Worm (Caenorhabditis elegans) whole organism, L1 larva: Measurements from ENCODE around the gene D1005.2.

Experiments
- C34B4.2 ChIP-seq: sonication (generic microtip); optimal IDR thresholded peaks from 2 replicates; lab custom pipeline; 2017; ENCODE audit warnings: mild to moderate bottlenecking, missing genetic modification characterization, missing compliant biosample characterization
- Y116A8C.19 ChIP-seq: sonication (generic microtip); optimal IDR thresholded peaks from 2 replicates; lab custom pipeline; 2016; ENCODE audit warnings: missing compliant biosample characterization, missing genetic modification characterization, borderline replicate concordance
- aly-2 ChIP-seq: fragments of 150-350 bp; optimal IDR thresholded peaks from 2 replicates; lab custom pipeline; 2014; ENCODE audit warnings: missing biosample characterization, missing genetic modification characterization
- ama-1 ChIP-seq: fragments of 150-350 bp; optimal IDR thresholded peaks from 2 replicates; lab custom pipeline; 2014
- blmp-1 ChIP-seq: fragments of 150-350 bp; optimal IDR thresholded peaks from 2 replicates; lab custom pipeline; 2014; ENCODE audit warnings: missing biosample characterization, missing genetic modification characterization
- ceh-82 ChIP-seq, 3 experiments: fragments of 150-350 bp in 1 of 3; sonication (generic microtip) in 2 of 3; optimal IDR thresholded peaks; 2 replicates each; lab custom pipeline; 2014 to 2017; ENCODE audit warnings: missing biosample characterization in 3 of 3, missing genetic modification characterization in 3 of 3
- ceh-90 ChIP-seq: sonication (generic microtip); optimal IDR thresholded peaks from 2 replicates; lab custom pipeline; 2016; ENCODE audit warnings: missing genetic modification characterization, missing compliant biosample characterization
- ces-1 ChIP-seq: fragments of 150-350 bp; optimal IDR thresholded peaks from 2 replicates; lab custom pipeline; 2014; ENCODE audit warnings: missing biosample characterization, missing genetic modification reagents, missing genetic modification characterization
- dpl-1 ChIP-seq, 3 experiments: fragments of 150-350 bp in 2 of 3; sonication (generic microtip) in 1 of 3; optimal IDR thresholded peaks; 2 replicates each; lab custom pipeline; 2014 to 2017; ENCODE audit warnings: missing biosample characterization in 3 of 3, missing genetic modification characterization in 3 of 3, missing genetic modification reagents in 3 of 3
- efl-1 ChIP-seq, 4 experiments: fragments of 150-350 bp; optimal IDR thresholded peaks in 3 of 4; peaks in 1 of 4; 1 replicate in 1 of 4; 2 replicates in 3 of 4; lab custom pipeline; 2014; ENCODE audit warnings: missing biosample characterization in 2 of 4, missing genetic modification characterization in 2 of 4, missing genetic modification reagents in 2 of 4
- efl-3 ChIP-seq: fragments of 200-800 bp; sonication (Bioruptor generic); optimal IDR thresholded peaks from 2 replicates; lab custom pipeline; 2018; ENCODE audit warnings: mild to moderate bottlenecking, missing genetic modification characterization, missing compliant biosample characterization
- egl-27 ChIP-seq, 2 experiments: fragments of 150-350 bp in 1 of 2; sonication (generic microtip); optimal IDR thresholded peaks; 3 replicates each; lab custom pipeline; 2017 to 2018; ENCODE audit warnings: missing biosample characterization in 2 of 2, missing genetic modification characterization in 2 of 2, missing genetic modification reagents in 2 of 2
- elt-2 ChIP-seq: sonication (generic microtip); optimal IDR thresholded peaks from 2 replicates; lab custom pipeline; 2016; ENCODE audit warnings: missing genetic modification characterization, mild to moderate bottlenecking, inconsistent platforms, missing compliant biosample characterization, missing genetic modification reagents
- fkh-10 ChIP-seq: sonication (generic microtip); optimal IDR thresholded peaks from 2 replicates; lab custom pipeline; 2017; ENCODE audit warnings: missing biosample characterization, missing genetic modification reagents, missing genetic modification characterization
- fkh-8 ChIP-seq: sonication (generic microtip); optimal IDR thresholded peaks from 2 replicates; lab custom pipeline; 2016; ENCODE audit warnings: mild to moderate bottlenecking, missing genetic modification characterization, missing compliant biosample characterization
- grh-1 ChIP-seq: fragments of 200-800 bp; sonication (Bioruptor generic); IDR thresholded peaks from 2 replicates; pipeline ENCODE4 v1.3.6; 2022; ENCODE audit warnings: missing genetic modification reagents, missing genetic modification characterization, missing compliant biosample characterization
- hlh-17 ChIP-seq: fragments of 200-800 bp; sonication (Bioruptor generic); optimal IDR thresholded peaks from 2 replicates; lab custom pipeline; 2018; ENCODE audit warnings: missing genetic modification characterization, mild to moderate bottlenecking, missing compliant biosample characterization, moderate library complexity, borderline replicate concordance
- lin-13 ChIP-seq: fragments of 150-350 bp; optimal IDR thresholded peaks from 2 replicates; lab custom pipeline; 2014; ENCODE audit warnings: missing biosample characterization, missing genetic modification reagents, missing genetic modification characterization
- lin-15B ChIP-seq: fragments of 150-350 bp; sonication (generic microtip); optimal IDR thresholded peaks from 3 replicates; lab custom pipeline; 2014; ENCODE audit warnings: missing biosample characterization, missing genetic modification characterization
- lin-35 ChIP-seq, 2 experiments: fragments of 150-350 bp; optimal IDR thresholded peaks; 2 replicates each; lab custom pipeline; 2014; ENCODE audit warnings: missing biosample characterization in 2 of 2, missing genetic modification characterization in 2 of 2, missing genetic modification reagents in 2 of 2
- lin-39 ChIP-seq: fragments of 150-350 bp; optimal IDR thresholded peaks from 2 replicates; lab custom pipeline; 2014; ENCODE audit warnings: missing biosample characterization, missing genetic modification reagents, missing genetic modification characterization
- lsy-2 ChIP-seq, 2 experiments: fragments of 150-350 bp; optimal IDR thresholded peaks; 2 replicates each; lab custom pipeline; 2014; ENCODE audit warnings: missing biosample characterization in 2 of 2, missing genetic modification characterization in 2 of 2
- mef-2 ChIP-seq: fragments of 150-350 bp; optimal IDR thresholded peaks from 2 replicates; lab custom pipeline; 2014; ENCODE audit warnings: missing biosample characterization, missing genetic modification characterization
- mep-1 ChIP-seq: fragments of 150-350 bp; optimal IDR thresholded peaks from 2 replicates; lab custom pipeline; 2014; ENCODE audit warnings: missing biosample characterization, missing genetic modification characterization
- nhr-19 ChIP-seq: fragments of 200-800 bp; sonication (Bioruptor generic); conservative IDR thresholded peaks from 2 replicates; pipeline ENCODE4 v1.3.6; 2022; ENCODE audit warnings: missing genetic modification characterization, missing compliant biosample characterization
- nhr-20 ChIP-seq: sonication (generic microtip); optimal IDR thresholded peaks from 2 replicates; lab custom pipeline; 2016; ENCODE audit warnings: mild to moderate bottlenecking, missing genetic modification characterization, missing compliant biosample characterization
- nhr-237 ChIP-seq: fragments of 150-350 bp; optimal IDR thresholded peaks from 2 replicates; lab custom pipeline; 2014; ENCODE audit warnings: missing biosample characterization, missing genetic modification characterization
- nhr-71 ChIP-seq: sonication (generic microtip); optimal IDR thresholded peaks from 2 replicates; lab custom pipeline; 2016; ENCODE audit warnings: mild to moderate bottlenecking, missing genetic modification characterization, moderate library complexity, missing compliant biosample characterization
- nhr-85 ChIP-seq: sonication (generic microtip); peaks from one replicate; lab custom pipeline; 2016; ENCODE audit warnings: missing genetic modification characterization, inconsistent platforms, missing compliant biosample characterization
- nhr-90 ChIP-seq: sonication (generic microtip); optimal IDR thresholded peaks from 2 replicates; lab custom pipeline; 2016; ENCODE audit warnings: mild to moderate bottlenecking, missing genetic modification characterization, missing compliant biosample characterization; ENCODE audit not compliant: poor library complexity
- pax-3 ChIP-seq: fragments of 200-800 bp; sonication (Bioruptor generic); optimal IDR thresholded peaks from 2 replicates; lab custom pipeline; 2018; ENCODE audit warnings: mild to moderate bottlenecking, missing genetic modification characterization, moderate library complexity, missing compliant biosample characterization
- rnt-1 ChIP-seq: sonication (generic microtip); optimal IDR thresholded peaks from 2 replicates; lab custom pipeline; 2016; ENCODE audit warnings: mild to moderate bottlenecking, missing genetic modification characterization, moderate library complexity, missing compliant biosample characterization
- skn-1 ChIP-seq: fragments of 150-350 bp; optimal IDR thresholded peaks from 2 replicates; lab custom pipeline; 2014; ENCODE audit warnings: missing biosample characterization, missing genetic modification characterization
- swsn-7 ChIP-seq: sonication (generic microtip); optimal IDR thresholded peaks from 2 replicates; lab custom pipeline; 2016; ENCODE audit warnings: missing genetic modification characterization, missing compliant biosample characterization
- tbx-2 ChIP-seq: sonication (generic microtip); optimal IDR thresholded peaks from 2 replicates; lab custom pipeline; 2016; ENCODE audit warnings: missing genetic modification characterization, missing compliant biosample characterization
- unc-130 ChIP-seq: fragments of 150-350 bp; optimal IDR thresholded peaks from 2 replicates; lab custom pipeline; 2017; ENCODE audit warnings: missing biosample characterization, missing genetic modification characterization, inconsistent platforms
- xbp-1 ChIP-seq: sonication (generic microtip); optimal IDR thresholded peaks from 2 replicates; lab custom pipeline; 2016; ENCODE audit warnings: missing genetic modification characterization, missing compliant biosample characterization
- ztf-4 ChIP-seq: fragments of 150-350 bp; optimal IDR thresholded peaks from 2 replicates; lab custom pipeline; 2014; ENCODE audit warnings: missing biosample characterization, missing genetic modification characterization

Gene D1005.2

DNA sequence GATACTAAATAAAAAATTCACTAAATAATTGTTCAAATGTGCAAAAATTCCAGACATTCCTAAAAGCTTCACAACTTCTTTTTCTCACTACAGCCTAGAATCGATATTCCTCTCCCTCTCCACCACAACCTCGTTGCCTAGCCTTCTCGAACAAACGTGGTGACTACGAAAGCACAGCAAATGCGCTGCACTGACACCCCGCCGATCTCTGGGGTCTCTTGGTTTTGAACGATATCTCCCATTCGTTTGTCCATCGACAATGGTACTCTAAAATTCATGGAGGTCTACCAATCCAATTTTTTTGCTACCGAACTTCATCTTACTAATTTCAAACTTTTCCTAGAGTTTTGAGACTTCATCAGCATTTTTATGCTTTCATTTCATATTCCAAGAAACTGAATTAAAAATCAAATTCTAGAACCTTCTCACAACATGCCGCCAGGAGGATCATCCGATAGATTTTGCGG lies 8.4 kb upstream of the D1005.2 start, which contains the start of gene W05H7.1 (continued):
- no peak for TF ChIP-seq tbx-2
- TF ChIP-seq dpl-1 (GFP tag; optimal IDR thresholded peaks at IDR 0.05; lab: Kevin White, UChicago): peak in 2 of 3 experiments; percentile 12 to 13
- peak in 2 of 3 experiments; percentile 19 to 22 for TF ChIP-seq ceh-82 (tag; optimal IDR thresholded peaks at IDR 0.05; lab: Kevin White, UChicago)
- TF ChIP-seq, all 84 proteins: peak for 22

DNA sequence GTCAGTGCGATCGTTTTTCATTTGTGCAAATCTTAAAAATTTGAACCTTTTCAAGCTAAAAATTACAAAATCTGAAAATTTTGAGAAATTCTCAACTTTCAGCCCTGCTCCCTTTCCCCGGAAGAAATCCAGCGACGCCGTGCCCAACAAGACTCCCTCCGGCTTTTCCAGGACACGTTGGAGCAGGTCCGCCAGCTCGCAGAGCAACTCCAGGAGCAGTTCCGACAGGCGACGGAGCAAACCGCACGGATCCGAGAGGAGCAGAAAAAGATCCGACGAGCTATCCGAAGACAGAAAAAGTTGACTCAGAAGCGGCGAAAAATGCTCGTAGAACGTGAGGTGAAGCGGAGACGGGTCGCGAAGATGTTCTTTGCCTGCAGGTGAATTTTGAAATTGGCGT lies 7.6 kb upstream of the D1005.2 start:
- no peak for TF ChIP-seq C34B4.2 (tag; lab: Kevin White, UChicago)
- no peak for TF ChIP-seq blmp-1
- TF ChIP-seq unc-130 (tag; lab: Kevin White, UChicago): no peak
- no peak for TF ChIP-seq lin-13 (GFP tag; lab: Kevin White, UChicago)
- no peak for TF ChIP-seq lin-35 (GFP tag; optimal IDR thresholded peaks at IDR 0.05; lab: Kevin White, UChicago)
- no peak for TF ChIP-seq nhr-20 (tag; lab: Kevin White, UChicago)

DNA sequence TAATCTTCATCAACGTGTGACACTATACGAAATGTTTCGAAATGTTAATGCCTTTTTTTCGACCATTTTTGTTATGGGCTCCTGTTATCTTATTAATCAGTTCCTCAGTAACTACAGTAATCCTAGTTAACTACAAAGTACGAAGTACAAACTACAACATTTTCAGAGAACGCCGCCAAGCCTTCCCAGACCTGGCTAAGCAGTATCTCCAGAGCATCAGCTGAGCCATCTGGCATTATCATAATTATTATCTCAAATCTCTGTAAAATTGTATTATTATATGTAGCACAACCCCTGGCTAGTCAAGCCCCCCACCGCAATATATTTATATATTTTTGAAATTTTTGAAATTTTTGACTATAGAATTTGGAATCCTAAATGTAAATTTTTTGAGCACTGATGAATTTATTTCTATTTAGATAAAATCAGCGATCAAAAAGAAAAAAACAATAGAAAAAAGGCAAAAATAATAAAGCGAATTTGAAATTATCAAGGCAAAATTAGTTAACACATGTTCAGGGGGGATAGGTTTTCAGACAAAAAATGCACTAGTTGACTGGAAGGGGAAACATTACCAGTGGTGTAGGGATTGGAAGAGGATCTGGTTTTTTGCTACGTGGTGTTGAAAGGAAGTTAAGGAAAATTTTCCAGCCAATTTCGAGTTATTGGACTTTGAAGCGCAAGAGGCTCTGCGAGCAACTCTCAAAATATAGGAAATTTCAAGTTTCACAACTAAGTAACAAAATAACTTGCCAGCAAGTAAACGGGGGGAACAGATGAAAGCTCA lies 6.8 kb upstream of the D1005.2 start:
- peak in 1 of 2 experiments; percentile 20 for TF ChIP-seq lsy-2 (tag; optimal IDR thresholded peaks at IDR 0.05; lab: Kevin White, UChicago)
- TF ChIP-seq nhr-85 (tag; lab: Kevin White, UChicago): peak; percentile 65
- TF ChIP-seq ces-1 (GFP tag; lab: Kevin White, UChicago): no peak
- peak; percentile 59 for TF ChIP-seq ama-1 (lab: Kevin White, UChicago)
- no peak for TF ChIP-seq egl-27 (tag; optimal IDR thresholded peaks at IDR 0.05; lab: Kevin White, UChicago)
- TF ChIP-seq aly-2: peak; percentile 15
- no peak for TF ChIP-seq ceh-90 (tag; lab: Kevin White, UChicago)
- TF ChIP-seq ztf-4 (tag; lab: Kevin White, UChicago): peak; percentile 2
- TF ChIP-seq C34B4.2 (tag; lab: Kevin White, UChicago): no peak
- TF ChIP-seq, all 84 proteins: peak for 5

DNA sequence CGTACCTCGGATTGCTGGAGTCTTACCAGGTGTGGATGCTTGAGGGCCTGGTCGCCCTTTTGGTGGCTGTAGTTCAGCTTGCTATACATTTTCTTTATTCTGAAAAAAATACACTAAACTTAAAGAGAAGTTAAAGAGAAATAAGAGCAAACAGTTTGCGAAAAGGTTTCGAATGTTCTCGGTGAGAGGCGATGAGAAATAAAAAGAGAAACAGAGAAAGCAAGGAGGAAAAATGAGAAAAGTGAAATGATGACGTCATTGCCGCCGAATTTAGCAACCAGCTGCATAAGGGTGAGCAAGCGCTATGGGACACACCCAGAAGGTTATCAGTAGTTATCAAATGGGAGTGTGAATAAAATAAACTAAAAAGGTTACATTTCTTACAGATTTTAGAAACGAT lies 5.1 kb upstream of the D1005.2 start, which contains the start of gene cebp-1:
TSS of gene cebp-1 (minus strand) at position 99 of the 400 bp plus-strand sequence.
- TF ChIP-seq nhr-19 (GFP tag; lab: Robert Waterston, UW) (0 out of 2 replicates have a peak, but pooled peaks have one; percentile 2), fkh-10 (no peak), xbp-1 (tag; lab: Kevin White, UChicago) (no peak), aly-2 (no peak), elt-2 (tag; lab: Kevin White, UChicago) (peak; percentile 21), ceh-90 (tag; lab: Kevin White, UChicago) (no peak), skn-1 (tag; lab: Kevin White, UChicago) (peak; percentile 39), ztf-4 (tag; lab: Kevin White, UChicago) (peak; percentile 22), efl-3 (no peak), fkh-8 (no peak), blmp-1 (peak; percentile 89), nhr-237 (tag; lab: Kevin White, UChicago) (no peak), swsn-7 (tag; lab: Kevin White, UChicago) (no peak), efl-1 (optimal IDR thresholded peaks at IDR 0.05; lab: Kevin White, UChicago) (no peak), efl-1 (GFP tag; optimal IDR thresholded peaks at IDR 0.05 in 1 of 2; lab: Kevin White, UChicago) (peak in 1 of 2 experiments; percentile 69), nhr-71 (tag; lab: Kevin White, UChicago) (peak; percentile 19), pax-3 (tag; lab: Kevin White, UChicago) (no peak), mef-2 (peak; percentile 59), lin-39 (tag; lab: Kevin White, UChicago) (no peak), lin-35 (GFP tag; optimal IDR thresholded peaks at IDR 0.05; lab: Kevin White, UChicago) (peak in 1 of 2 experiments; percentile 0), mep-1 (peak; percentile 46), rnt-1 (tag; lab: Kevin White, UChicago) (peak; percentile 10), hlh-17 (GFP tag; lab: Kevin White, UChicago) (no peak), Y116A8C.19 (tag; lab: Kevin White, UChicago) (no peak), tbx-2 (no peak), nhr-90 (tag; lab: Kevin White, UChicago) (no peak), grh-1 (GFP tag; lab: Robert Waterston, UW) (no peak), lin-15B (tag; lab: Kevin White, UChicago) (no peak)
